Worm (Caenorhabditis elegans): ENCODE results near the gene elks-1.

DNA sequence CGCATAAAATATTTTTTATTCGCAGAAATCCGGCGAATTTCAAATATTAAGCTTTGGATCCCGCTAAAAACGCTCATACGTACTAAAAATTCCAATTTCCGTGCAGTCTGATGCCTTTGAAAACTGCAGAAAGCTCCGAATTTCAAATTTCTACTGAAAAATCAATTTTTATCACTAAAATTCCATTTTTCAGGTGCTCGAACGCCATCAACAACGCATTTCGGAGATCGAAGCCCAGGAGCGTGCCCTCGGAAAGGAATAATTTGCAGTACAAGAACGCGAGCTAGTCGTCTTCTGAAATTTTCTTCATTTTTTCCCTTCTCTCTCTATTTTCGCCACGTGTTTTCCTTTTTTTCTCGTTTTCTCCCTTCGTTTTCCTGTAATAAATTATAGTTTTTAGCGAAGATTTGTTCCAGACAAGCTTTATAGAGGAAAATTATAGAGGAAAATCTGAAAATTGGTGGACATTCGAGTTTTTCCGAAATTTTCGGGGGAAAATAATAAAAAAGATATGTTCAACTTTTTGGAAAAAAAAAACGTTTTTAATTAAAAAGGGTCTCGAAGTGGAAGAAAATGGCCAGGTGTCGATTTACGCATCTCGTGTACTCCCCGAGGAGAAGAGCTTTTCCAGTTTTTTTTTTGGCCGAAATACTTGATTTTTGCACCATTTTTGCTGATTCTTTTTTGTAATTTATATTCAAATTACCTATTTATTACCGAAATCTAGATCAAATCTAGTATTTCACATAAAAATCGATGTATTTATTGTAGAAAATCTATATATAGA lies 36.9 kb upstream of the elks-1 start:
- TF ChIP-seq hlh-30 (tag; optimal IDR thresholded peaks at IDR 0.05; ENCODE audit: insufficient read depth) (no peak), pqm-1 (tag; optimal IDR thresholded peaks at IDR 0.05) (no peak), unc-86 (tag; optimal IDR thresholded peaks at IDR 0.05) (no peak), fkh-10 (GFP tag; optimal IDR thresholded peaks at IDR 0.05) (no peak)

Measured in whole organism, late embryonic.